Worm (Caenorhabditis elegans): ENCODE data around the gene rpl-12.

rpl-12 gene

DNA sequence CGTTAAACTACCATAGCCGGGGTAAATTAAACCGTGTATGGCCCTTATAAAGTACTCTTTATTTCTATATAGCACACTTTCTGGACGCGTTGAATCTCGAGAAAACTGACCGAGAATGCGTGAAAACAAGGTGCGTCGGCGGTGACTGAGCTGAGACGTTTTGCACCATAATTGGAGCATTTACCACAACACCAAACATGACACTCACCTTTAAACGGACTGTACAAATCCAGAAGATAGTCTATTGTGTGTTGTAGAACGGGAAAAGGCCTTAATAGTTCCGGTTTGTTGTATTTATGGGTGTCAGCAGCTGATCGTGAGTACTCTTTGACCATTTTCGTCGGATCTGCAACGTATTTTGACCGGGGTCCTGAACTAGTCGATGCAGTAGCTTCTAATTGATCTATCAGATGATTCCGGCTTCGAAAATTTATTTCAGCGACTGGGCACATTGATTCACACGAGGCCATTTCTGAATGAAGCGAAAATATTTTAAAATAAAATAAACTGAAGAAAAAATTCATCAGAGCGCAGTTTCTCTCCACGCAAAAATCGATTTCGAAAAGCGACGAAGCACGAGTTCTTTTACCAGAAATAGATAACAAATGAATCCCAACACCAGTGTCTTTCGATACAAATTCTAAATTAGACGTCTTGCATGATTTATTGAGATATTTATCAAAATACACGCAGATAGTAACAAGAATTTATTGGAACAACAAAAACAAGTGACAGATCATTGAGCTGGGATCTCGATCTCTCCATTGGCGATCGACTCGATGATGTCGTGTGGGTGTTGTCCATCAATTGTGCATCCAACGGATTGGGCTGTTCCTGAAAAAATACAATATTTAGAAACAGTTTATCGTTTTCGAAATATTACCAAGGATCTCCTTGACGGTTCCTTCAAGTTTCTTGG lies 1.2 kb downstream of the rpl-12 start, which contains the start of gene tag-115 (continued):
- TF ChIP-seq ztf-25 (GFP tag; IDR thresholded peaks at IDR 0.05), result no peak
- TF ChIP-seq B0336.3 (GFP tag; IDR thresholded peaks at IDR 0.05), result peak; percentile 83
- TF ChIP-seq him-1 (tag; optimal IDR thresholded peaks at IDR 0.05), result no peak
- peak; percentile 54 for TF ChIP-seq xnd-1 (tag; optimal IDR thresholded peaks at IDR 0.05)
- TF ChIP-seq mes-4 (tag; optimal IDR thresholded peaks at IDR 0.05), result peak; percentile 49
- peak in 1 of 3 experiments; percentile 79 for TF ChIP-seq lin-35 (GFP tag; optimal IDR thresholded peaks at IDR 0.05)
- no peak for TF ChIP-seq hlh-26 (GFP tag; conservative IDR thresholded peaks at IDR 0.05)
- TF ChIP-seq nhr-27 (tag; optimal IDR thresholded peaks at IDR 0.05), result no peak
- no peak for TF ChIP-seq rpc-1 (optimal IDR thresholded peaks at IDR 0.05)
- peak; percentile 62 for TF ChIP-seq rpc-1 (tag; optimal IDR thresholded peaks at IDR 0.05)
- 0 out of 2 replicates have a peak, but pooled peaks have one; percentile 15 for TF ChIP-seq bed-1 (GFP tag; IDR thresholded peaks at IDR 0.05)
- peak; percentile 52; the same call in 1 of the 2 replicates for TF ChIP-seq C17E4.6 (GFP tag; IDR thresholded peaks at IDR 0.05)
- peak; percentile 46 for TF ChIP-seq F23B12.7 (tag; optimal IDR thresholded peaks at IDR 0.05; ENCODE audit: insufficient read depth)
- TF ChIP-seq F55B11.4 (tag; optimal IDR thresholded peaks at IDR 0.05; ENCODE audit: borderline replicate concordance, insufficient read depth), result no peak

ce11 chrIV:13236485-13236884 lies 4.0 kb downstream of the rpl-12 start, which contains the start of gene pwp-1:
TSS of gene pwp-1 (minus strand) at chrIV:13236585.
- TF ChIP-seq ceh-58 (GFP tag; IDR thresholded peaks at IDR 0.05) (no peak), madf-3 (GFP tag; IDR thresholded peaks at IDR 0.05) (no peak), hlh-26 (GFP tag; conservative IDR thresholded peaks at IDR 0.05) (no peak), attf-5 (GFP tag; optimal IDR thresholded peaks at IDR 0.05) (no peak), lir-1 (GFP tag; conservative IDR thresholded peaks at IDR 0.05) (no peak), hsf-1 (GFP tag; IDR thresholded peaks at IDR 0.05) (no peak), hmg-1.2 (GFP tag; IDR thresholded peaks at IDR 0.05) (no peak), dpff-1 (tag; optimal IDR thresholded peaks at IDR 0.05) (no peak), ztf-22 (GFP tag; optimal IDR thresholded peaks at IDR 0.05) (no peak), Y95B8A.8 (GFP tag; IDR thresholded peaks at IDR 0.05) (no peak), C06A6.2 (GFP tag; conservative IDR thresholded peaks at IDR 0.05) (no peak)

DNA sequence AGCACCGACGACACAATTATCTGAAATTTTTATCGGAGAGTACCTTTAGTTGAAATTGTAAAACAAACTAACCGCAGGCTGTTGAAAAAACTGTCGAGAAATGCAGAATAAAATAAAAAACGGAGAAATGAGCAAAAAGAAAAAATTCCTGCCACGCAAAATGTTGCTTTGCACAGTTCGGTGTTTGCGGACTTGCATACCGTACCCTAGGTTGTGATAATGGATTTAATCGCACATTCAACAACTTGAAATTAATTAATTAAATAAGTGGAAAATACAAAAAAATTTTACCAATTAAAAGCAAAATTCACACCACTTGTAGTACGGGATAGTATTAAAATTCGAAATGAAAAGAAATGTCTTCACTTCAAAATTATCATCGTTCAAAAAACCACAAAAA lies 9.1 kb downstream of the rpl-12 start:
- no peak for TF ChIP-seq ceh-40 (GFP tag; IDR thresholded peaks at IDR 0.05)

- TF ChIP-seq nhr-179 (tag; optimal IDR thresholded peaks at IDR 0.05) (no peak), sptf-2 (GFP tag; optimal IDR thresholded peaks at IDR 0.05) (no peak), T07F8.4 (tag; optimal IDR thresholded peaks at IDR 0.05) (no peak), ztf-22 (GFP tag; optimal IDR thresholded peaks at IDR 0.05) (no peak), ceh-27 (GFP tag; optimal IDR thresholded peaks at IDR 0.05) (no peak), Y79H2A.3 (GFP tag; conservative IDR thresholded peaks at IDR 0.05) (no peak), ztf-26 (tag; optimal IDR thresholded peaks at IDR 0.05) (no peak), B0336.3 (GFP tag; IDR thresholded peaks at IDR 0.05) (no peak), rec-8 (tag; optimal IDR thresholded peaks at IDR 0.05) (no peak), madf-6 (GFP tag; IDR thresholded peaks at IDR 0.05) (no peak), dpl-1 (GFP tag; optimal IDR thresholded peaks at IDR 0.05) (no peak), Y95B8A.8 (GFP tag; IDR thresholded peaks at IDR 0.05) (no peak)
Observed at ce11 chrIV:13221657-13222056, 18.8 kb downstream of the rpl-12 start, which contains the start of gene C48D1.5. TSS of gene C48D1.5 (plus strand) at chrIV:13221957.
